Fruit fly (Drosophila melanogaster): ENCODE results near the gene CG43739.

The CG43739 gene

DNA sequence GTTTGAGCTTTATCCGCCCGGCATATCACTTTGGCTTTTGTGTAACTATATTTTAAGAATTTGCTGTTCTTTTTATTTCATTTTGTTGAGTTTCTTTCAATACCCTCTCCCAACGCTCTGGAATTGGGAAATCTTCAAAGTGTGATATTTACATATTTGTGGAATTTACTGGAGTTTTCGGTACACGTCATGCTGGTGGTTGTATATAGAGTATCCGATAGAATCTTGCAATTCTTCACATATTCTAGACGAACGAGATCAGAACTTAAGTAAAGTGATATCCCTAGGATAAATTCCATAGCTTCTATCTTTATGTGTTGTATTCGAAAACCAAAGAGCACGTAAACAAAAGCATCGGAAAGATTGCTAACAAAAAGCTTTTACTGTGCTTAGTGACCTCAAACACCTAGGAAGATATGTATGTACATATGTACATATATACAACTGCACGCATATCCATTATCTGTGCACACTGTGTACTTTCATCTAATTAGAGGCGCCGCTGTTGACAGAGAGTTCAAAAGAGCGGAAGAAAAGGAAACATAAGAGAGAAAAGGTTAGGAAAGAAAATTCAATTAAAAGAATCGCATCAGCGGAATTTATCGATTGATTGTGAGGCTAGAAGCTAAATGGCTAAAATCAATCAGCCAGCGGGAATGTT lies 21.9 kb downstream of the CG43739 start (continued):
- TF ChIP-seq caup (GFP tag; optimal IDR thresholded peaks at IDR 0.05; ENCODE audit: severe bottlenecking), result peak; percentile 12
- TF ChIP-seq CG31441 (GFP tag; IDR thresholded peaks at IDR 0.05), result peak; percentile 48; the same call in 1 of the 2 replicates
- TF ChIP-seq fd96Cb (tag; optimal IDR thresholded peaks at IDR 0.05), result no peak
- no peak for TF ChIP-seq CG12155 (GFP tag; optimal IDR thresholded peaks at IDR 0.05)
- no peak for TF ChIP-seq pho (GFP tag; optimal IDR thresholded peaks at IDR 0.05)
- TF ChIP-seq CG4820 (GFP tag; optimal IDR thresholded peaks at IDR 0.05), result no peak
- no peak for TF ChIP-seq Meics (GFP tag; optimal IDR thresholded peaks at IDR 0.05)
- no peak for TF ChIP-seq CG2712 (tag; optimal IDR thresholded peaks at IDR 0.05)
- TF ChIP-seq sd (tag; optimal IDR thresholded peaks at IDR 0.05), result peak; percentile 52
- peak; percentile 57 for TF ChIP-seq onecut (GFP tag; IDR thresholded peaks at IDR 0.05)
- peak; percentile 9 for TF ChIP-seq btn (GFP tag; optimal IDR thresholded peaks at IDR 0.05)
- no peak; the same call in 2 of the 3 replicates for TF ChIP-seq CG14050 (GFP tag; IDR thresholded peaks at IDR 0.05)
- no peak for TF ChIP-seq Ada2b (GFP tag; IDR thresholded peaks at IDR 0.05)
- TF ChIP-seq grn (GFP tag; optimal IDR thresholded peaks at IDR 0.05), result peak; percentile 61
- TF ChIP-seq knrl (GFP tag; IDR thresholded peaks at IDR 0.05; ENCODE audit: partially characterized antibody), result no peak
- no peak for TF ChIP-seq tgo (GFP tag; IDR thresholded peaks at IDR 0.05)
- TF ChIP-seq CG9215 (GFP tag; IDR thresholded peaks at IDR 0.05), result no peak
- no peak for TF ChIP-seq Hr39 (optimal IDR thresholded peaks at IDR 0.05)
- peak; percentile 37 for TF ChIP-seq BtbVII (GFP tag; optimal IDR thresholded peaks at IDR 0.05)
- no peak for TF ChIP-seq gfzf (GFP tag; optimal IDR thresholded peaks at IDR 0.05)
- no peak for TF ChIP-seq ssp (GFP tag; IDR thresholded peaks at IDR 0.05)
- TF ChIP-seq Ravus (GFP tag; IDR thresholded peaks at IDR 0.05), result no peak
- no peak for TF ChIP-seq CG4404 (GFP tag; IDR thresholded peaks at IDR 0.05)
- TF ChIP-seq CG11247 (GFP tag; IDR thresholded peaks at IDR 0.05), result no peak
- TF ChIP-seq cg (GFP tag; optimal IDR thresholded peaks at IDR 0.05), result no peak
- TF ChIP-seq emc (GFP tag; optimal IDR thresholded peaks at IDR 0.05), result no peak
- TF ChIP-seq MTF-1 (GFP tag; optimal IDR thresholded peaks at IDR 0.05; ENCODE audit: borderline replicate concordance), result peak; percentile 77
- TF ChIP-seq trh (GFP tag; optimal IDR thresholded peaks at IDR 0.05), result no peak
- no peak for TF ChIP-seq ato (GFP tag; IDR thresholded peaks at IDR 0.05; ENCODE audit: partially characterized antibody)
- TF ChIP-seq sr (GFP tag; IDR thresholded peaks at IDR 0.05), result no peak
- no peak for TF ChIP-seq CG17328 (GFP tag; IDR thresholded peaks at IDR 0.05)
- no peak for TF ChIP-seq Mrtf (GFP tag; IDR thresholded peaks at IDR 0.05)
- TF ChIP-seq lola (GFP tag; optimal IDR thresholded peaks at IDR 0.05), result peak in 1 of 3 experiments; percentile 10
- TF ChIP-seq C15 (GFP tag; IDR thresholded peaks at IDR 0.05), result 0 out of 3 replicates have a peak, but pooled peaks have one; percentile 37
- TF ChIP-seq br (optimal IDR thresholded peaks at IDR 0.05), result no peak
- no peak for TF ChIP-seq sisA (GFP tag; IDR thresholded peaks at IDR 0.05)
- no peak for TF ChIP-seq GATAe (GFP tag; conservative IDR thresholded peaks at IDR 0.05)
- no peak for TF ChIP-seq Bdp1 (GFP tag; optimal IDR thresholded peaks at IDR 0.05)
- TF ChIP-seq CG12942 (GFP tag; optimal IDR thresholded peaks at IDR 0.05), result no peak
- peak; percentile 87 for TF ChIP-seq CG15601 (tag; optimal IDR thresholded peaks at IDR 0.05)
- peak; percentile 15 for TF ChIP-seq schlank (tag; optimal IDR thresholded peaks at IDR 0.05)
- peak in 1 of 2 experiments; percentile 20 for TF ChIP-seq eve (GFP tag; optimal IDR thresholded peaks at IDR 0.05)
- peak; percentile 33 for TF ChIP-seq bigmax (GFP tag; optimal IDR thresholded peaks at IDR 0.05)
- TF ChIP-seq insv (GFP tag; optimal IDR thresholded peaks at IDR 0.05), result peak in 1 of 2 experiments; percentile 41
- no peak for TF ChIP-seq CG1647 (GFP tag; optimal IDR thresholded peaks at IDR 0.05)
- no peak for TF ChIP-seq pb (GFP tag; optimal IDR thresholded peaks at IDR 0.05)
- no peak for TF ChIP-seq CG34422 (GFP tag; IDR thresholded peaks at IDR 0.05)
- TF ChIP-seq tio (GFP tag; optimal IDR thresholded peaks at IDR 0.05), result peak; percentile 36
- no peak for TF ChIP-seq Chrac-16 (GFP tag; optimal IDR thresholded peaks at IDR 0.05)
- peak; percentile 35 for TF ChIP-seq CG18764 (GFP tag; optimal IDR thresholded peaks at IDR 0.05)
- TF ChIP-seq CG32767 (GFP tag; IDR thresholded peaks at IDR 0.05), result peak; percentile 19; the same call in 1 of the 2 replicates
- no peak for TF ChIP-seq jigr1 (GFP tag; IDR thresholded peaks at IDR 0.05)
